Worm (Caenorhabditis elegans) whole organism, midembryonic: Measurements from ENCODE around the gene H42K12.3.

Experiments used
- T22C8.4 ChIP-seq: fragments of 200-800 bp; sonication (Bioruptor generic); IDR thresholded peaks from 2 replicates; pipeline ENCODE4 v1.3.6; 2022; ENCODE audit warnings: missing genetic modification characterization, missing compliant biosample characterization
- cog-1 ChIP-seq: sonication (generic microtip); optimal IDR thresholded peaks from 2 replicates; lab custom pipeline; 2016; ENCODE audit warnings: missing genetic modification characterization, missing compliant biosample characterization
- flt-1 ChIP-seq: fragments of 200-800 bp; sonication (Bioruptor generic); IDR thresholded peaks from 2 replicates; pipeline ENCODE4 v1.3.6; 2022; ENCODE audit warnings: missing genetic modification characterization, missing compliant biosample characterization
- klf-2 ChIP-seq: fragments of 200-800 bp; sonication (Bioruptor generic); conservative IDR thresholded peaks from 2 replicates; pipeline ENCODE4 v1.3.6; 2022; ENCODE audit warnings: missing genetic modification reagents, missing genetic modification characterization, missing compliant biosample characterization
- med-1 ChIP-seq: sonication (generic microtip); optimal IDR thresholded peaks from 2 replicates; lab custom pipeline; 2017; ENCODE audit warnings: missing genetic modification characterization, mild to moderate bottlenecking, missing compliant biosample characterization, antibody characterized with exemption, missing genetic modification reagents; ENCODE audit not compliant: insufficient read depth
- ref-1 ChIP-seq: fragments of 200-800 bp; sonication (Bioruptor generic); conservative IDR thresholded peaks from 2 replicates; pipeline ENCODE4 v1.3.6; 2022; ENCODE audit warnings: missing genetic modification reagents, missing genetic modification characterization, missing compliant biosample characterization
- tab-1 ChIP-seq: fragments of 200-800 bp; sonication (Bioruptor generic); IDR thresholded peaks from 2 replicates; pipeline ENCODE4 v1.3.6; 2022; ENCODE audit warnings: missing genetic modification characterization, missing compliant biosample characterization
- ztf-23 ChIP-seq: fragments of 200-800 bp; sonication (Bioruptor generic); IDR thresholded peaks from 2 replicates; pipeline ENCODE4 v1.3.6; 2022; ENCODE audit warnings: missing genetic modification reagents, missing genetic modification characterization, missing compliant biosample characterization
- ztf-29 ChIP-seq: fragments of 200-800 bp; sonication (Bioruptor generic); IDR thresholded peaks from 2 replicates; pipeline ENCODE4 v1.3.6; 2022; ENCODE audit warnings: missing genetic modification reagents, missing genetic modification characterization, missing compliant biosample characterization

H42K12.3 gene

DNA sequence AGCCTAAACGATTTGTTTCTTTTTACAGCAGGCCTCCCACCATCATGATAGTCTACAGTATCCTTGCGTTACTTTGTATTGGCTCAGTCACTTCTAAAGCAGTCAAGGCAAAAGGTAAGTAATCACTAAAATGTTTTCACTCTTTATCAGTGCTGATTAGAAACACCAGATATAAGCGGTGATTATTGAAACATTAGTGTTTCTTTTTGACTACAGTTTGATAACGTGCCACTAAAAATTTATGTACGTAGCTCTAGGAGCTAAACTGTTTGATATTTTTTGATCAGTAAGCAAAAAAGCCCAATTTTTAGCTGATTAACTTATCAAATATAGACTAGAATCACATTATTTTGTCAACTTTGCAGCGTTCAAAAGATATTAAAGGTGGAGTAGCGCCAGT is 386 bp downstream of the H42K12.3 start:
- TF ChIP-seq ztf-23 (GFP tag; lab: Robert Waterston, UW) = no peak
- no peak for TF ChIP-seq ref-1 (GFP tag; lab: Robert Waterston, UW)
- no peak for TF ChIP-seq cog-1 (tag; lab: Kevin White, UChicago)
- no peak for TF ChIP-seq T22C8.4 (GFP tag; lab: Robert Waterston, UW)
- TF ChIP-seq med-1 (GFP tag; lab: Kevin White, UChicago) = no peak
- no peak for TF ChIP-seq tab-1
- TF ChIP-seq flt-1 (GFP tag; lab: Robert Waterston, UW) = no peak
- TF ChIP-seq klf-2 (GFP tag; lab: Robert Waterston, UW) = no peak

DNA sequence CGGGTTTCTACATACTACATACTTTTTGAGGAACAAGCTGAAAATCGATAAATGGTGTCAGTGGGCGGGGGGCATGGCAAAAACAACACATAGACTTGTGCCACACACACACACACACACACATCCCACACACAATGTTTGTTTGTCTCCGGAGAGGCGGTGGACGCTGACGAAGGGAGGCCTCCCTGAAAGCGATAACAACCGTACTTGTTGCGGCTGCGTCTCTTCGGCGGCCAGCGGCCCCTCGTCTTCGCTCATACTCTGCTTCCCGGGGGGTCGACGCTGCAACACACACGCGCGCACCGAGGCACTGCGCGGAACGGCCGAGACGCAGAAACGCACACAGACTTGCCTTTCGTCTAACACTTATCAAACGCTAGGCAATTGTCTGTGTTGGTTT is 8.5 kb downstream of the H42K12.3 start:
- peak; percentile 73 for TF ChIP-seq cog-1 (tag; lab: Kevin White, UChicago)
- no peak for TF ChIP-seq ztf-23 (GFP tag; lab: Robert Waterston, UW)
- peak; percentile 68; the same call in 1 of the 2 replicates for TF ChIP-seq flt-1 (GFP tag; lab: Robert Waterston, UW)

DNA sequence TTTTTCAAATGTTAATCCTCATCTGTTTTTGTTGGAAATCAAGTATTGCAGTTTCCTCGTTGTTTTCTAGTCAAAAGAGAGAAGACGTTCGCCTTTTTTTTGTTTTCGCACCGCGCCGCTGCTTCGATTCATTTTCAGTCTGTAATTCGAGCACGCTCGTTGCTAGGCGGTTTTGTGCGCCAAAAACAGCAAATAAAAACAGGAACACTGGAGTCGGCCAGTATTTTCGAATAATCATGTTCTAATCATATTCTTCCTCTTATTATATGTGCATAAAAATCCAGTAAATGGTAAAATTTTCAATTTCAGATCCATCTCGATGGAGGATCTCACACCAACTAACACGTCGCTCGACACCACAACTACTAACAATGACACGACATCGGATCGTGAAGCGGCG is 9.9 kb downstream of the H42K12.3 start, which contains the start of gene pdk-1:
Gene pdk-1, plus strand, starts transcription at position 301 of the 400 bp plus-strand sequence.
- TF ChIP-seq klf-2 (GFP tag; lab: Robert Waterston, UW) (no peak), flt-1 (GFP tag; lab: Robert Waterston, UW) (no peak), ztf-23 (GFP tag; lab: Robert Waterston, UW) (no peak), cog-1 (tag; lab: Kevin White, UChicago) (no peak), T22C8.4 (GFP tag; lab: Robert Waterston, UW) (no peak), ztf-29 (GFP tag; lab: Robert Waterston, UW) (no peak), tab-1 (no peak), ref-1 (GFP tag; lab: Robert Waterston, UW) (no peak), med-1 (GFP tag; lab: Kevin White, UChicago) (no peak)

DNA sequence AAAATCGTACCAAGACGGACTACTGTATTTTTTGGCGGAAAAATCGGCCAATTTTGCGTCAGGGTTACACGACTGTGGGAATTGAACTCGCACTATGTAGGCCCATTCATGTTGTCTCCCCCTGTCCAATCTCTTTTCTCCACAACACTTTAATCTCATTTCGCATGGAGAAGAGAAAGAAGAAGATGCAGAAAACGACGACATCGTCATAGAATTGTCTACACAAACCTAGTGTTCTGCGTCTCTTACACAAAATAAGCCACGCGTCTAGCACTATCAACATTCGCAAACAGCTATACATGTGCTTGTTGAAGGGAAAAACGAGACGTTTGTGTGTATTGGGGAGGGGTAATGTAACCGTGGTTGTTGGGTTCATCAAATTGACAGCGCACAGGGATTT is 11.8 kb downstream of the H42K12.3 start:
- TF ChIP-seq med-1 (GFP tag; lab: Kevin White, UChicago) (no peak), cog-1 (tag; lab: Kevin White, UChicago) (peak; percentile 9), ref-1 (GFP tag; lab: Robert Waterston, UW) (no peak), flt-1 (GFP tag; lab: Robert Waterston, UW) (0 out of 2 replicates have a peak, but pooled peaks have one; percentile 34), ztf-29 (GFP tag; lab: Robert Waterston, UW) (no peak)

DNA sequence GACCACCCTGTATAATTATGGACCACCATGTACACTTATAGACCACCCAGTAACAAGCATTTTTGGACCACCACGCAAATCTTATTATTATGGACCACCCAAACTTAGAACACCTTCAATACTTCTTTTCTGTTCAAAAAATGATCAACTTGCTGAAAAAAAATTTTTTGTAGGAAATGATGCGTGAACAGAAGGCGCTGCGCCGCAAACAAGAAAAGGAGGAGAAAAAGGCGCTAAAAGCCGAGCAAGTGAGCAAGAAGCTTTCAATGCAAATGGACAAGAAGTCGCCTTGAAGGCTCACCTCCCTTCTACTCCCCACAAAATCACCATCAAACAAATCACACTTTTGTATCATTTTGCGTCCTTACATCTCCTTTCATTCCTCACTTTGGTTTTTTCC is 16.0 kb downstream of the H42K12.3 start:
- TF ChIP-seq flt-1 (GFP tag; lab: Robert Waterston, UW) = no peak
- no peak for TF ChIP-seq T22C8.4 (GFP tag; lab: Robert Waterston, UW)
- no peak for TF ChIP-seq tab-1
- TF ChIP-seq ref-1 (GFP tag; lab: Robert Waterston, UW) = no peak

DNA sequence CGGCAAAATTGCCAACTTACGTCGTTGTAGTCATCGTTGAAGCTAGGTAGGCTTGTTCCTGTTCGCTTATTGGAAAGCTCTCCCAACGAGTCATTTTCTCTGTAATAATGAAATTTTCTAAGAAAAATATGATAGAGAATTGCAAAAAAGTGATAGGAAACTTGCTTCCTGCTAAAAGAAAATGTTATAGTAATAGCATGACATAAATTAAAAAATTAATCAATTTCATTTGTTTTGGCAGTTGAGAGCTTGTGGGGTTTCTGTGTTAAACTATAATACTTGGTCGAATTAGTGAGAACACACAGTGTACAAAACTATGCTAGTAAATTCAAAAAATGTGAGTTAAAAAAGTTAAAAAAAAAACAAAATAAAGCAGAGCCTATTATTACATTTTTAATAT is 18.7 kb downstream of the H42K12.3 start, which contains the start of gene F21E9.2:
Gene F21E9.2, minus strand, starts transcription at position 101 of the 400 bp plus-strand sequence.
- TF ChIP-seq tab-1 (no peak), ztf-23 (GFP tag; lab: Robert Waterston, UW) (no peak), med-1 (GFP tag; lab: Kevin White, UChicago) (no peak), T22C8.4 (GFP tag; lab: Robert Waterston, UW) (no peak), ztf-29 (GFP tag; lab: Robert Waterston, UW) (no peak), ref-1 (GFP tag; lab: Robert Waterston, UW) (no peak), cog-1 (tag; lab: Kevin White, UChicago) (no peak), flt-1 (GFP tag; lab: Robert Waterston, UW) (no peak), klf-2 (GFP tag; lab: Robert Waterston, UW) (no peak)

DNA sequence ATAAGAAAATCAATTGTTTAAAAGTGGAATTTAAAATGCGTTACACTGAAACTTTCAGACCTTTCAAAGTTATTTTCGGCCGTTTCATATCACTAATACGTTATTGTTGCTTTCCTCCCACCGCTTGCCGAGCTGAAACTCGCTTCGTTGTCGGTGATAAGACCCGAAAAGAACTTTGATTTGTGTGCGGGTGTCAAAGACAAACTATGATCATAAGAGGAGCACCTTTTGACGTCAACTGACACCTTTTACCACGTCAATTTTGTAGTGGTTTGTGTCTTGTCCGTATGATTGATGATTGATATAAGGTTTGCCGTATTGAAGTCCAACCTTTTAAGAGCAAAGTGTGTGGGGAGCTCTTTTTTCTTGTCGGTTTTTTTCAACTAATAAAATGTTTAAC is 25.8 kb downstream of the H42K12.3 start, which contains the start of gene ttr-37:
Gene ttr-37, minus strand, starts transcription at position 167 of the 400 bp plus-strand sequence.
- TF ChIP-seq ztf-29 (GFP tag; lab: Robert Waterston, UW) (no peak), klf-2 (GFP tag; lab: Robert Waterston, UW) (no peak), tab-1 (no peak), ztf-23 (GFP tag; lab: Robert Waterston, UW) (no peak), T22C8.4 (GFP tag; lab: Robert Waterston, UW) (no peak), med-1 (GFP tag; lab: Kevin White, UChicago) (no peak), cog-1 (tag; lab: Kevin White, UChicago) (no peak), flt-1 (GFP tag; lab: Robert Waterston, UW) (no peak)

DNA sequence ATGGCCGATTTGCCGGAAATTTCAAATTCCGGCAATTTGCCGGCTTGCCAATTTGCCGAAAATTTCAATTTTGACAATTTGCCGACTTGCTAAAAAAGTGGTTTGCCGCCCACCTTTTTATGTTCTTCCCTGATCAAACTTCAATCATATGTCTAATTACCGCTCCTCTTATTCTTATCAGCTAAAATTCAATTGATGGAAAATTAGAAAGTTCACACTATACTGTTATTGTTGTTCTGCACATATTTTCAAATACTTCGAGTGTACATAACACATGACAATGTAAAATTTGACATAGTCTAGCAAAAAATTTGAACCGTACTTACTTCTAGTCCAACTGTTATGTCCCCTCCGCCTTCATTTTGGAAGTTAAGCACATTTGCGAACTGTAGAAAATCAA is 26.6 kb downstream of the H42K12.3 start:
- TF ChIP-seq cog-1 (tag; lab: Kevin White, UChicago) = no peak
- TF ChIP-seq ref-1 (GFP tag; lab: Robert Waterston, UW) = no peak
- TF ChIP-seq flt-1 (GFP tag; lab: Robert Waterston, UW) = no peak
- TF ChIP-seq klf-2 (GFP tag; lab: Robert Waterston, UW) = no peak
- no peak for TF ChIP-seq ztf-29 (GFP tag; lab: Robert Waterston, UW)
- no peak for TF ChIP-seq T22C8.4 (GFP tag; lab: Robert Waterston, UW)
- no peak for TF ChIP-seq tab-1
- no peak for TF ChIP-seq med-1 (GFP tag; lab: Kevin White, UChicago)
- TF ChIP-seq ztf-23 (GFP tag; lab: Robert Waterston, UW) = no peak

DNA sequence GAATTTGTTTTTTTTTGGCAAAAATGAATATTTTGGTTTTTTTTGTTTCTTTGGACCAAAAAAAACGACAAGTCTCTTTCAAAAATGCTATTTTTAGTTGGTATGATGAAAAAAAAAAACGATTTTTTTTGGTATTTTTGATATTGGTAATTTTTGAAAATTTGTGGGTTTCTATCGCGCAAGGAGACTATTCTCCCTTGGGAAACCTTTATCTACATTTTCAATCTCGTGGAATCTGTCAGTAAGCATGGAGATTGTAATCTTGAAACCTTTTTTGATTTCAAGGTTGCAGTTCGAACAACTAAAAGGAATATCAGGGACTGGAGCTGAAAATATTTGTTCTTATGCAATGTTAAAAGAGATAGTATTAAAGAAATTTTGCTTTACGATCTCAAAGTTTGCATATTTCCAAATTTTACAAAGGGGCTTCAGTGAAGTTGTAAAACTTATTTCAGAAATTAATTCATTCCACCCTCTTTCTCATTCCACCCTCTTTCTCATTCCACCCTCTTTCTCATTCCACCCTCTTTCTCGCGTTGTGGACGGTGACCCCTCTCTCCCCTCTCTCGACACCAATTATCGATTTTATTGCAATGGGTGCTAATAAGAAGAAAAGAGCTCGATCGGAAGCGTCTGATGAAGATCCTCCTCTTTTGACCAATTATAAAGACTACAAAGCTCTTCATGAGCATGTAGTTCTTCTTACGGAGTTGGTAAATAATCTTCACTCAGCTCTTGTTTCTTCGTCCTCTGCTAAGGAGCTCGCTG is 27.9 kb downstream of the H42K12.3 start:
- TF ChIP-seq T22C8.4 (GFP tag; lab: Robert Waterston, UW) (0 out of 2 replicates have a peak, but pooled peaks have one; percentile 57), ztf-23 (GFP tag; lab: Robert Waterston, UW) (no peak)
